Fruit fly (Drosophila melanogaster): ENCODE data around the gene Sry-delta.
A peak's percentile ranks its signal among the peaks of the same experiment; 100 is the strongest.

The Sry-delta gene

DNA sequence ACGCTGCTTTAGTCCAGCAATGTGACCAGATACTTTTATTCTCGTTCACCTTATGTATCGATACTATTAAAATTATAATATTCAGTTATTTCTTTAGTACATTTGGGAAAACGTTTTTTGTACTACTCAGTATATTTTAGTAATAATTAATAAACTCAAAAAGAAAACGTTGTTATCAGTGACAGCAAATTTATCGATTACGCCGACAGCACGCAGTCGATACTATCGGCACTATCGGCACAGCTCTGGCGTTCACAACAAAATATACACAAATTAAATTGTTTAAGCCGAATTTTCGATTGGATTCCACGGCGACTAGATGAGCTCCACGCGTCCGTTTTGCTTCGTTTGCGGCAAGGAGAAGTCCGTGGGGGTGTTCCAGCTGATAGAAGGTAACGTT lies 3.6 kb upstream of the Sry-delta start, which contains the start of the genes janA, Sry-alpha and Sry-beta (continued):
- TF ChIP-seq CG32532 (GFP tag; IDR thresholded peaks at IDR 0.05) (no peak; the same call in 1 of the 2 replicates), cg (GFP tag; optimal IDR thresholded peaks at IDR 0.05) (no peak), CG34422 (GFP tag; IDR thresholded peaks at IDR 0.05) (peak; percentile 59; the same call in 1 of the 3 replicates), CG8359 (GFP tag; optimal IDR thresholded peaks at IDR 0.05; ENCODE audit: borderline replicate concordance) (no peak), Hsf (GFP tag; optimal IDR thresholded peaks at IDR 0.05) (peak; percentile 22), CG6854 (GFP tag; optimal IDR thresholded peaks at IDR 0.05) (no peak), CG42726 (GFP tag; IDR thresholded peaks at IDR 0.05; ENCODE audit: partially characterized antibody) (peak; percentile 97), CG30020 (tag; optimal IDR thresholded peaks at IDR 0.05) (peak; percentile 67), pita (GFP tag; optimal IDR thresholded peaks at IDR 0.05) (no peak), CG6765 (GFP tag; optimal IDR thresholded peaks at IDR 0.05) (no peak), CG9817 (tag; optimal IDR thresholded peaks at IDR 0.05) (no peak), CG7556 (GFP tag; optimal IDR thresholded peaks at IDR 0.05) (no peak), CTCF (GFP tag; optimal IDR thresholded peaks at IDR 0.05) (peak; percentile 35), org-1 (GFP tag; optimal IDR thresholded peaks at IDR 0.05) (no peak), CG2129 (GFP tag; IDR thresholded peaks at IDR 0.05; ENCODE audit: partially characterized antibody) (peak; percentile 100), dysf (GFP tag; IDR thresholded peaks at IDR 0.05) (no peak), CG2199 (GFP tag; IDR thresholded peaks at IDR 0.05) (no peak), kay (GFP tag; optimal IDR thresholded peaks at IDR 0.05) (no peak), Doc3 (GFP tag; IDR thresholded peaks at IDR 0.05; ENCODE audit: partially characterized antibody) (peak; percentile 100), tx (GFP tag; optimal IDR thresholded peaks at IDR 0.05) (no peak), pan (optimal IDR thresholded peaks at IDR 0.05) (no peak), pan (GFP tag; optimal IDR thresholded peaks at IDR 0.05 in 1 of 2, IDR thresholded peaks at IDR 0.05 in 1 of 2) (no peak), CG31441 (GFP tag; IDR thresholded peaks at IDR 0.05) (no peak), CG14014 (GFP tag; IDR thresholded peaks at IDR 0.05) (no peak), disco-r (GFP tag; optimal IDR thresholded peaks at IDR 0.05) (no peak), psq (GFP tag; optimal IDR thresholded peaks at IDR 0.05) (no peak), sim (GFP tag; IDR thresholded peaks at IDR 0.05) (no peak), lmd (GFP tag; IDR thresholded peaks at IDR 0.05) (no peak), trem (tag; optimal IDR thresholded peaks at IDR 0.05) (peak; percentile 75), CG4820 (GFP tag; optimal IDR thresholded peaks at IDR 0.05) (no peak), MTF-1 (GFP tag; optimal IDR thresholded peaks at IDR 0.05; ENCODE audit: borderline replicate concordance) (no peak), Max (GFP tag; optimal IDR thresholded peaks at IDR 0.05) (no peak), Eip74EF (GFP tag; optimal IDR thresholded peaks at IDR 0.05) (no peak), Lhr (GFP tag; optimal IDR thresholded peaks at IDR 0.05) (peak; percentile 24), NK7.1 (GFP tag; optimal IDR thresholded peaks at IDR 0.05) (no peak), MBD-R2 (GFP tag; IDR thresholded peaks at IDR 0.05) (peak; percentile 93), Fer1 (GFP tag; optimal IDR thresholded peaks at IDR 0.05) (peak; percentile 9), fd3F (GFP tag; optimal IDR thresholded peaks at IDR 0.05) (no peak), CG8290 (GFP tag; optimal IDR thresholded peaks at IDR 0.05) (no peak), CG8290 (tag; optimal IDR thresholded peaks at IDR 0.05) (no peak), CG15514 (GFP tag; optimal IDR thresholded peaks at IDR 0.05) (peak; percentile 94), fd102C (GFP tag; optimal IDR thresholded peaks at IDR 0.05) (no peak), Six4 (GFP tag; optimal IDR thresholded peaks at IDR 0.05) (no peak), CG13894 (tag; optimal IDR thresholded peaks at IDR 0.05) (no peak), maf-S (GFP tag; optimal IDR thresholded peaks at IDR 0.05) (no peak), sob (GFP tag; IDR thresholded peaks at IDR 0.05) (peak; percentile 37; the same call in 1 of the 2 replicates), CG14710 (tag; optimal IDR thresholded peaks at IDR 0.05) (peak; percentile 62), gsb (GFP tag; IDR thresholded peaks at IDR 0.05) (no peak), klu (GFP tag; IDR thresholded peaks at IDR 0.05) (no peak), CG13287 (GFP tag; IDR thresholded peaks at IDR 0.05; ENCODE audit: partially characterized antibody) (peak; percentile 100), twi (tag; optimal IDR thresholded peaks at IDR 0.05) (no peak), HmgZ (tag; optimal IDR thresholded peaks at IDR 0.05) (peak; percentile 55)
